Worm (Caenorhabditis elegans): ENCODE data around the gene T15H9.5.
A peak's percentile ranks its signal among the peaks of the same experiment; 100 is the strongest.

- TF ChIP-seq mec-3 (tag; optimal IDR thresholded peaks at IDR 0.05; ENCODE audit: borderline replicate concordance) = no peak
- TF ChIP-seq ceh-18 (tag; optimal IDR thresholded peaks at IDR 0.05) = no peak
- TF ChIP-seq fkh-10 (GFP tag; optimal IDR thresholded peaks at IDR 0.05) = no peak
- no peak for TF ChIP-seq ama-1 (optimal IDR thresholded peaks at IDR 0.05)
- TF ChIP-seq ceh-19 (GFP tag; optimal IDR thresholded peaks at IDR 0.05) = no peak
- no peak for TF ChIP-seq ahr-1 (tag; optimal IDR thresholded peaks at IDR 0.05)
- TF ChIP-seq unc-86 (tag; optimal IDR thresholded peaks at IDR 0.05) = no peak
- TF ChIP-seq gmeb-2 (tag; optimal IDR thresholded peaks at IDR 0.05) = no peak
- no peak for TF ChIP-seq pqm-1 (tag; optimal IDR thresholded peaks at IDR 0.05)
- peak; percentile 9 for TF ChIP-seq elt-2 (tag; optimal IDR thresholded peaks at IDR 0.05)
- TF ChIP-seq fax-1 (tag; optimal IDR thresholded peaks at IDR 0.05) = no peak
- TF ChIP-seq fkh-6 (tag; optimal IDR thresholded peaks at IDR 0.05) = no peak
Measured at ce11 chrII:9624110-9624695, 13.0 kb upstream of the T15H9.5 start, which contains the start of the genes dnj-20 and ZK1307.8.
